Fruit fly (Drosophila melanogaster): ENCODE measurements around the gene unc.

The unc gene

DNA sequence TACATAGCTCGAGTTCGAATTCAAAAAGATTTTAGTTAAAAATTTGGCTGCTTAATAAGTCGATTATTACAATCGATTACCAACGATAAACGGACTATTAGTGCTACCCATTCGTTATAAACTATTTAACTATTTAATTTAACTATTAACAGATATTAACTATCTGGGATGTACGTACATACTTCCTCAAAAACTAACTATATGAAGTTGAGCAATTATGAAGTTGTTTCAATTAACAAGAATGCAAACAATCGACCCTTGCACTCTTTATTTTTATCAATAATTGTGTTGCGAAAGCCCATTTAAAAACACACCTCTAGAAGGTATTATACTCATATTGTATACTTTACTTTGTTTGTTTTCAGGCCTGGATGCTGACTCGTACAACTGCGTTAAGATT is 10.4 kb downstream of the unc start, which contains the start of gene CG1503:
CG1503 (minus strand) TSS at position 101 of the 400 bp plus-strand sequence.
- TF ChIP-seq pan (optimal IDR thresholded peaks at IDR 0.05), result no peak
- no peak for TF ChIP-seq Dfd (GFP tag; optimal IDR thresholded peaks at IDR 0.05)
- TF ChIP-seq psq (GFP tag; optimal IDR thresholded peaks at IDR 0.05), result no peak
- no peak for TF ChIP-seq CG9705 (GFP tag; optimal IDR thresholded peaks at IDR 0.05)
- no peak for TF ChIP-seq HLH106 (tag; optimal IDR thresholded peaks at IDR 0.05)
- TF ChIP-seq Myc (optimal IDR thresholded peaks at IDR 0.05), result no peak
- no peak for TF ChIP-seq Hr83 (GFP tag; optimal IDR thresholded peaks at IDR 0.05; ENCODE audit: poor library complexity, severe bottlenecking)

DNA sequence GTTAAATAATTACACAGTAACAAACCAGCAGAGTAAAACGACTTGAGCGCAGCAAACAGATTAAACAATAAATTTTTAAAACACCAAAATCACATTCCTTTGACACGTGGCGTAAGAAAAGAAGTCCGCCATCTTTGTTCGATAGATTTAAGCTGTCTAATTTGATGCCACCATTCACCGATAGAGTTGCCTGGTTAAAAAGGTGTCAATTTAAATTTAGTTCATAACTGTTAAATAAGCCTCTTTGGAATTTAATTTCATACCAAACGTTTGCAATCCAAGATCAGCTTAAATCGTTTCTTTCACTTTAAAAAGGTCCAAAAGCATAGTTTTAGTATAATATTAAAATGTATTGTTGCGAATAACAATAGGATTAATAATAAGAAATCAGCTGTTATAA is 14.6 kb downstream of the unc start, which contains the start of gene CG15446:
CG15446 (minus strand) TSS at position 101 of the 400 bp plus-strand sequence.
- TF ChIP-seq Rel (GFP tag; optimal IDR thresholded peaks at IDR 0.05), result no peak
- TF ChIP-seq Rel (tag; optimal IDR thresholded peaks at IDR 0.05), result no peak
- TF ChIP-seq N (GFP tag; optimal IDR thresholded peaks at IDR 0.05), result no peak
- TF ChIP-seq Abd-B (GFP tag; optimal IDR thresholded peaks at IDR 0.05), result no peak
- no peak for TF ChIP-seq CG9705 (GFP tag; optimal IDR thresholded peaks at IDR 0.05)
- no peak for TF ChIP-seq Myc (optimal IDR thresholded peaks at IDR 0.05)
- TF ChIP-seq usp (GFP tag; optimal IDR thresholded peaks at IDR 0.05), result no peak
- no peak for TF ChIP-seq Vsx2 (GFP tag; optimal IDR thresholded peaks at IDR 0.05; ENCODE audit: partially characterized antibody)

DNA sequence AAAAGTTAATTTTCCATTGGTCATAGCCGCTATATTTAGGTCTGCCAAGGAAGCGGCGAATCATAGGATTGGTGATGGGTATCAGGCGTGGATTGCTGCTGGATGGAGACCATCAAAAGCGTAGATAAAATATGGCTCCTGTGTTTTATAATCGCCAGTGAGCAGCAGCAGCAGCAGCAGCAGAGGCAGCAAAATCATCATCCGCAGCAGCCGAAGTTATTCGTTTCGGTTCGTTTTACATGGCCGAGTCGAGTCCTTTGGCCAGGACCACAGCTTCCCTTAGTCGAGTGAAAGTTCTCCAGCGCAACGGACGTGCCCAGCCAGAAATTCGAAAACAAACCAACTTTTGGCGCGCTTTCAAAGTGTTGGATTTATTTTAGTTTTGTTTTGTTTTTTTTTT is 23.2 kb downstream of the unc start, which contains the start of gene stg1:
stg1 (plus strand) TSS at position 301 of the 400 bp plus-strand sequence.
- no peak for TF ChIP-seq foxo (GFP tag; optimal IDR thresholded peaks at IDR 0.05)
- no peak for TF ChIP-seq Dfd (GFP tag; optimal IDR thresholded peaks at IDR 0.05)
- no peak for TF ChIP-seq Hr83 (GFP tag; optimal IDR thresholded peaks at IDR 0.05; ENCODE audit: poor library complexity, severe bottlenecking)
- TF ChIP-seq rgr (GFP tag; optimal IDR thresholded peaks at IDR 0.05), result no peak
- TF ChIP-seq Sp1 (GFP tag; optimal IDR thresholded peaks at IDR 0.05), result no peak
- no peak for TF ChIP-seq lola (GFP tag; optimal IDR thresholded peaks at IDR 0.05)
- no peak for TF ChIP-seq GATAd (GFP tag; optimal IDR thresholded peaks at IDR 0.05)
- TF ChIP-seq HLH106 (tag; optimal IDR thresholded peaks at IDR 0.05), result no peak
- TF ChIP-seq fru (GFP tag; optimal IDR thresholded peaks at IDR 0.05), result no peak
- no peak for TF ChIP-seq Vsx2 (GFP tag; optimal IDR thresholded peaks at IDR 0.05; ENCODE audit: partially characterized antibody)
- no peak for TF ChIP-seq psq (GFP tag; optimal IDR thresholded peaks at IDR 0.05)
- no peak for TF ChIP-seq brk (GFP tag; optimal IDR thresholded peaks at IDR 0.05)
- TF ChIP-seq sage (GFP tag; optimal IDR thresholded peaks at IDR 0.05), result no peak
- no peak for TF ChIP-seq tai (GFP tag; optimal IDR thresholded peaks at IDR 0.05)

dm6 chrX:21083246-21083645 is 33.5 kb downstream of the unc start:
- TF ChIP-seq N (GFP tag; optimal IDR thresholded peaks at IDR 0.05) (peak; percentile 17), dmrt93B (GFP tag; optimal IDR thresholded peaks at IDR 0.05) (no peak)

DNA sequence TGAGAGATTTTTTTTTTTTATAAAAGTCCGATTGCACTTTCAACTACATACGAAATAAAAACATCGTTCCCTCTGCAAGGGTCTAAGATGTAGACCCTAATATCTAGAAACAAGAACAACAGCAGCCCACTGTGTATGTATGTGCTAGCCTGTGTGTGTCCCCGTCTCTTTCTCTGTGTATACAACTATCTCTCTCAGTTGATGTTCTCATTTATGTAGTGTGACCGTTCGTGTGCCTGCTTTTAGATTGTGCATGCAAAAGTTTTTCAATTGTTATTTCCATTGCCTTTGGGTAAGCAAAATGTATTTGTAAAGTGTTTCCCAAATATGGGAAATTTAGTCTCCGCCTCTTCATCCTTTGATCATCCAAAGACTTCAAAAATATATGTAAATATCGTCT is 36.4 kb downstream of the unc start:
- TF ChIP-seq br (GFP tag; optimal IDR thresholded peaks at IDR 0.05) (no peak), tai (GFP tag; optimal IDR thresholded peaks at IDR 0.05) (no peak), sage (GFP tag; optimal IDR thresholded peaks at IDR 0.05) (no peak), lola (GFP tag; optimal IDR thresholded peaks at IDR 0.05) (no peak), dsf (GFP tag; optimal IDR thresholded peaks at IDR 0.05; ENCODE audit: borderline replicate concordance) (no peak), fru (GFP tag; optimal IDR thresholded peaks at IDR 0.05) (no peak), HLH106 (tag; optimal IDR thresholded peaks at IDR 0.05) (no peak), dl (GFP tag; optimal IDR thresholded peaks at IDR 0.05; ENCODE audit: insufficient read depth in 1 of 2, partially characterized antibody in 2 of 2) (no peak)

dm6 chrX:21074329-21074708 is 42.4 kb downstream of the unc start:
- TF ChIP-seq sage (GFP tag; optimal IDR thresholded peaks at IDR 0.05), result no peak
- TF ChIP-seq Hnf4 (GFP tag; optimal IDR thresholded peaks at IDR 0.05), result peak; percentile 52
- peak; percentile 51 for TF ChIP-seq OdsH (GFP tag; optimal IDR thresholded peaks at IDR 0.05)
- TF ChIP-seq ey (GFP tag; optimal IDR thresholded peaks at IDR 0.05), result peak; percentile 50
- no peak for TF ChIP-seq CG9705 (GFP tag; optimal IDR thresholded peaks at IDR 0.05)
- TF ChIP-seq foxo (GFP tag; optimal IDR thresholded peaks at IDR 0.05), result peak in 1 of 2 experiments; percentile 53
- peak; percentile 62 for TF ChIP-seq rgr (GFP tag; optimal IDR thresholded peaks at IDR 0.05)
- no peak for TF ChIP-seq jim (GFP tag; optimal IDR thresholded peaks at IDR 0.05)
- TF ChIP-seq N (GFP tag; optimal IDR thresholded peaks at IDR 0.05), result no peak
- TF ChIP-seq Rel (GFP tag; optimal IDR thresholded peaks at IDR 0.05), result no peak
- peak; percentile 12 for TF ChIP-seq Rel (tag; optimal IDR thresholded peaks at IDR 0.05)
- TF ChIP-seq woc (GFP tag; optimal IDR thresholded peaks at IDR 0.05), result peak; percentile 5
- no peak for TF ChIP-seq CrebA (GFP tag; optimal IDR thresholded peaks at IDR 0.05; ENCODE audit: borderline replicate concordance)
- TF ChIP-seq Mio (GFP tag; optimal IDR thresholded peaks at IDR 0.05), result no peak
- TF ChIP-seq usp (GFP tag; optimal IDR thresholded peaks at IDR 0.05), result no peak
- TF ChIP-seq Dfd (GFP tag; optimal IDR thresholded peaks at IDR 0.05), result no peak
- peak; percentile 59 for TF ChIP-seq h (GFP tag; optimal IDR thresholded peaks at IDR 0.05)
- TF ChIP-seq GATAd (GFP tag; optimal IDR thresholded peaks at IDR 0.05), result no peak
- no peak for TF ChIP-seq Myc (optimal IDR thresholded peaks at IDR 0.05)
- TF ChIP-seq fru (GFP tag; optimal IDR thresholded peaks at IDR 0.05), result peak; percentile 20
- TF ChIP-seq pan (optimal IDR thresholded peaks at IDR 0.05), result no peak
- TF ChIP-seq Hr83 (GFP tag; optimal IDR thresholded peaks at IDR 0.05; ENCODE audit: poor library complexity, severe bottlenecking), result no peak
- peak; percentile 20 for TF ChIP-seq CG32264 (GFP tag; optimal IDR thresholded peaks at IDR 0.05)
- TF ChIP-seq HLH106 (tag; optimal IDR thresholded peaks at IDR 0.05), result peak; percentile 38
- peak; percentile 52 for TF ChIP-seq br (GFP tag; optimal IDR thresholded peaks at IDR 0.05)
